Worm (Caenorhabditis elegans) whole organism, L4 larva: ENCODE measurements around the gene tsfm-1.

ENCODE experiments used
- D1046.2 ChIP-seq: fragments of 200-800 bp; sonication (Bioruptor generic); IDR thresholded peaks from 2 replicates; pipeline ENCODE4 v1.3.6; 2022; ENCODE audit warnings: missing genetic modification characterization, missing compliant biosample characterization
- F10B5.3 ChIP-seq: sonication (generic microtip); optimal IDR thresholded peaks from 2 replicates; lab custom pipeline; 2016; ENCODE audit warnings: mild to moderate bottlenecking, missing genetic modification characterization, missing compliant biosample characterization
- F26F4.8 ChIP-seq: fragments of 200-800 bp; sonication (Bioruptor generic); conservative IDR thresholded peaks from 2 replicates; pipeline ENCODE4 v1.3.6; 2022; ENCODE audit warnings: missing genetic modification characterization, missing compliant biosample characterization
- F44E2.7 ChIP-seq: fragments of 200-800 bp; sonication (Bioruptor generic); IDR thresholded peaks from 2 replicates; pipeline ENCODE4 v2.1.2; 2022; ENCODE audit warnings: missing genetic modification characterization, missing compliant biosample characterization
- Y105C5A.15 ChIP-seq: fragments of 200-800 bp; sonication (Bioruptor generic); IDR thresholded peaks from 2 replicates; pipeline ENCODE4 v1.3.6; 2022; ENCODE audit warnings: missing genetic modification characterization, missing compliant biosample characterization
- Y5F2A.4 ChIP-seq: fragments of 200-800 bp; sonication (Bioruptor generic); optimal IDR thresholded peaks from 2 replicates; lab custom pipeline; 2018; ENCODE audit warnings: mild to moderate bottlenecking, missing genetic modification characterization, missing compliant biosample characterization
- Y75B8A.6 ChIP-seq: fragments of 200-800 bp; sonication (Bioruptor generic); IDR thresholded peaks from 2 replicates; pipeline ENCODE4 v1.3.6; 2022; ENCODE audit warnings: missing genetic modification reagents, missing genetic modification characterization, missing compliant biosample characterization
- aha-1 ChIP-seq: fragments of 150-350 bp; peaks from one replicate; lab custom pipeline; 2014; ENCODE audit warnings: missing biosample characterization, missing genetic modification characterization
- attf-4 ChIP-seq: sonication (generic microtip); optimal IDR thresholded peaks from 3 replicates; lab custom pipeline; 2017; ENCODE audit warnings: missing biosample characterization, missing genetic modification characterization
- ceh-62 ChIP-seq: sonication (generic microtip); optimal IDR thresholded peaks from 2 replicates; lab custom pipeline; 2017; ENCODE audit warnings: missing biosample characterization, missing genetic modification characterization
- cey-2 ChIP-seq: sonication (generic microtip); optimal IDR thresholded peaks from 3 replicates; lab custom pipeline; 2017; ENCODE audit warnings: missing genetic modification characterization, mild to moderate bottlenecking, missing compliant biosample characterization, antibody characterized with exemption, borderline replicate concordance; ENCODE audit not compliant: insufficient read depth
- daf-12 ChIP-seq: fragments of 150-350 bp; optimal IDR thresholded peaks from 2 replicates; lab custom pipeline; 2014; ENCODE audit warnings: missing biosample characterization, missing genetic modification reagents, missing genetic modification characterization
- daf-16 ChIP-seq, 3 experiments: sonication (generic microtip); optimal IDR thresholded peaks; 2 replicates each; lab custom pipeline; 2016 to 2017; ENCODE audit warnings: missing genetic modification characterization in 3 of 3, missing genetic modification reagents in 3 of 3, mild to moderate bottlenecking in 2 of 3, missing compliant biosample characterization in 2 of 3, missing biosample characterization in 1 of 3, moderate library complexity in 1 of 3
- dmd-9 ChIP-seq: fragments of 200-800 bp; sonication (Bioruptor generic); IDR thresholded peaks from 2 replicates; pipeline ENCODE4 v1.3.6; 2022; ENCODE audit warnings: missing genetic modification reagents, missing genetic modification characterization, missing compliant biosample characterization
- dve-1 ChIP-seq: sonication (generic microtip); optimal IDR thresholded peaks from 2 replicates; lab custom pipeline; 2017; ENCODE audit warnings: antibody characterized with exemption, mild to moderate bottlenecking, missing genetic modification characterization, missing compliant biosample characterization; ENCODE audit not compliant: insufficient read depth
- egl-27 ChIP-seq: sonication (generic microtip); optimal IDR thresholded peaks from 3 replicates; lab custom pipeline; 2017; ENCODE audit warnings: missing biosample characterization, missing genetic modification reagents, missing genetic modification characterization
- fos-1 ChIP-seq: fragments of 150-350 bp; optimal IDR thresholded peaks from 2 replicates; lab custom pipeline; 2014; ENCODE audit warnings: missing biosample characterization, missing genetic modification characterization
- hlh-11 ChIP-seq: fragments of 200-800 bp; sonication (Bioruptor generic); optimal IDR thresholded peaks from 2 replicates; lab custom pipeline; 2018; ENCODE audit warnings: mild to moderate bottlenecking, missing genetic modification characterization, missing compliant biosample characterization
- hlh-30 ChIP-seq: sonication (generic microtip); optimal IDR thresholded peaks from 2 replicates; lab custom pipeline; 2017; ENCODE audit warnings: antibody characterized with exemption, mild to moderate bottlenecking, missing genetic modification characterization, missing compliant biosample characterization; ENCODE audit not compliant: insufficient read depth
- hmg-1.1 ChIP-seq: fragments of 200-800 bp; sonication (Bioruptor generic); IDR thresholded peaks from 2 replicates; pipeline ENCODE4 v1.3.6; 2022; ENCODE audit warnings: missing genetic modification reagents, missing genetic modification characterization, missing compliant biosample characterization
- lim-7 ChIP-seq: fragments of 200-800 bp; sonication (Bioruptor generic); IDR thresholded peaks from 2 replicates; pipeline ENCODE4 v1.3.6; 2022; ENCODE audit warnings: missing genetic modification characterization, missing compliant biosample characterization
- lsy-2 ChIP-seq, 2 experiments: fragments of 150-350 bp in 1 of 2; sonication (generic microtip) in 1 of 2; optimal IDR thresholded peaks; 2 replicates each; lab custom pipeline; 2014 to 2017; ENCODE audit warnings: missing biosample characterization in 2 of 2, missing genetic modification characterization in 2 of 2
- mdl-1 ChIP-seq, 2 experiments: fragments of 150-350 bp in 1 of 2; sonication (generic microtip) in 1 of 2; optimal IDR thresholded peaks; 2 replicates each; lab custom pipeline; 2014 to 2017; ENCODE audit warnings: missing biosample characterization in 2 of 2, missing genetic modification characterization in 2 of 2
- mdt-29 ChIP-seq: fragments of 200-800 bp; sonication (Bioruptor generic); IDR thresholded peaks from 2 replicates; pipeline ENCODE4 v1.3.6; 2022; ENCODE audit warnings: missing genetic modification reagents, missing genetic modification characterization, missing compliant biosample characterization
- mep-1 ChIP-seq: fragments of 150-350 bp; sonication (generic microtip); optimal IDR thresholded peaks from 3 replicates; lab custom pipeline; 2014; ENCODE audit warnings: missing biosample characterization, missing genetic modification characterization
- mes-2 ChIP-seq: sonication (generic microtip); optimal IDR thresholded peaks from 2 replicates; lab custom pipeline; 2016; ENCODE audit warnings: missing genotype, mild to moderate bottlenecking, missing genetic modification characterization, missing compliant biosample characterization; ENCODE audit not compliant: poor library complexity, severe bottlenecking
- mxl-2 ChIP-seq: fragments of 200-800 bp; sonication (Bioruptor generic); conservative IDR thresholded peaks from 2 replicates; pipeline ENCODE4 v1.3.6; 2022; ENCODE audit warnings: missing genetic modification reagents, missing genetic modification characterization, missing compliant biosample characterization
- mxl-3 ChIP-seq: fragments of 200-800 bp; sonication (Bioruptor generic); optimal IDR thresholded peaks from 2 replicates; lab custom pipeline; 2018; ENCODE audit warnings: mild to moderate bottlenecking, missing genetic modification characterization, missing compliant biosample characterization
- nhr-10 ChIP-seq: fragments of 150-350 bp; optimal IDR thresholded peaks from 2 replicates; lab custom pipeline; 2014; ENCODE audit warnings: missing biosample characterization, missing genetic modification characterization
- nhr-11 ChIP-seq: fragments of 150-350 bp; optimal IDR thresholded peaks from 2 replicates; lab custom pipeline; 2014; ENCODE audit warnings: missing biosample characterization, missing genetic modification characterization
- nhr-237 ChIP-seq: sonication (generic microtip); optimal IDR thresholded peaks from 2 replicates; lab custom pipeline; 2017; ENCODE audit warnings: missing biosample characterization, missing genetic modification characterization
- nhr-25 ChIP-seq: sonication (generic microtip); optimal IDR thresholded peaks from 2 replicates; lab custom pipeline; 2017; ENCODE audit warnings: missing genetic modification characterization, mild to moderate bottlenecking, missing compliant biosample characterization, antibody characterized with exemption, moderate library complexity, borderline replicate concordance; ENCODE audit not compliant: insufficient read depth
- nhr-28 ChIP-seq: fragments of 150-350 bp; optimal IDR thresholded peaks from 2 replicates; lab custom pipeline; 2014; ENCODE audit warnings: missing biosample characterization, missing genetic modification characterization
- nhr-42 ChIP-seq: fragments of 200-800 bp; sonication (Bioruptor generic); IDR thresholded peaks from 2 replicates; pipeline ENCODE4 v1.3.6; 2022; ENCODE audit warnings: missing genetic modification characterization, missing compliant biosample characterization
- nhr-6 ChIP-seq: fragments of 150-350 bp; optimal IDR thresholded peaks from 2 replicates; lab custom pipeline; 2014; ENCODE audit warnings: missing biosample characterization, missing genetic modification characterization
- php-3 ChIP-seq: fragments of 200-800 bp; sonication (Bioruptor generic); IDR thresholded peaks from 2 replicates; pipeline ENCODE4 v1.3.6; 2022; ENCODE audit warnings: missing genetic modification reagents, missing genetic modification characterization, missing compliant biosample characterization
- pqm-1 ChIP-seq: sonication (generic microtip); optimal IDR thresholded peaks from 2 replicates; lab custom pipeline; 2017; ENCODE audit warnings: missing biosample characterization, missing genetic modification characterization
- sdz-12 ChIP-seq: fragments of 200-800 bp; sonication (Bioruptor generic); optimal IDR thresholded peaks from 2 replicates; lab custom pipeline; 2018; ENCODE audit warnings: mild to moderate bottlenecking, missing genetic modification characterization, missing compliant biosample characterization
- skn-1 ChIP-seq: fragments of 150-350 bp; optimal IDR thresholded peaks from 2 replicates; lab custom pipeline; 2014; ENCODE audit warnings: missing biosample characterization, missing genetic modification characterization
- snpc-4 ChIP-seq: fragments of 150-350 bp; optimal IDR thresholded peaks from 2 replicates; lab custom pipeline; 2014; ENCODE audit warnings: missing biosample characterization, missing genetic modification characterization
- tra-1 ChIP-seq: fragments of 200-800 bp; sonication (Bioruptor generic); IDR thresholded peaks from 2 replicates; pipeline ENCODE4 v1.3.6; 2022; ENCODE audit warnings: missing genetic modification reagents, missing genetic modification characterization, missing compliant biosample characterization
- unc-62 ChIP-seq, 3 experiments: fragments of 150-350 bp in 1 of 3; sonication (generic microtip); optimal IDR thresholded peaks in 2 of 3; peaks in 1 of 3; 1 replicate in 1 of 3; 2 replicates in 2 of 3; lab custom pipeline; 2014 to 2017; ENCODE audit warnings: missing biosample characterization in 3 of 3, missing genetic modification characterization in 3 of 3, missing genetic modification reagents in 3 of 3, missing genotype in 1 of 3
- zip-2 ChIP-seq: fragments of 150-350 bp; optimal IDR thresholded peaks from 2 replicates; lab custom pipeline; 2014; ENCODE audit warnings: missing biosample characterization, missing genetic modification characterization

The tsfm-1 gene

DNA sequence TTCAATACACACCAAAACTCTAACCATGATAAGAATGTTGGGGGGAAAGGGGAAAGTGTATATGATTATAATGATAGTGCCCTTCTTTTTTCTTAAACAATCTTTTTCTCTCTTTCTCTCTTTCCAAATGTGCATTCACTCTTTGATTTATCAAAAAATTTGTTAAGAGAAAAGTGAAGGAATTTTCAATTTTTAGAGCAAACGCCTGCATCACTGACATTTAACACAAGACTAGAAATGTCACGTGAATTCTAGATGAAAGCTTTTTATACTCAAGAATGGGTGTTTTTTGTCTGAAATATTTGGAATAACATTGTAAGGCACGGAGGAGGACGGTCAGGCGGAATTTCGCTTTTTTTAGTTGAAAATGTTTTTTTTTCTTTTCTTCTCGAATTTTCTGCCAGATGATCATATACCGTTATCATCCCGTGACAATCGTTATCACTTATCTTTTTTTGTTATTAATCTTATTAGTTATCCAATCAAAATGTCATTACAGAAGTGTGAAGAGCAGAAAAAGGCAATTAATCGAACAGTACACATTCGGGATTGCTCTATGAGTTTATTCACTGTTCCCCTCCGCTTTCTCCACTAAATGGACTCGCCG lies 30.7 kb upstream of the tsfm-1 start, which contains the start of the genes frm-7 and F55C5.17 (continued):
- TF ChIP-seq mdt-29 (peak; percentile 64), hlh-30 (peak; percentile 84)

DNA sequence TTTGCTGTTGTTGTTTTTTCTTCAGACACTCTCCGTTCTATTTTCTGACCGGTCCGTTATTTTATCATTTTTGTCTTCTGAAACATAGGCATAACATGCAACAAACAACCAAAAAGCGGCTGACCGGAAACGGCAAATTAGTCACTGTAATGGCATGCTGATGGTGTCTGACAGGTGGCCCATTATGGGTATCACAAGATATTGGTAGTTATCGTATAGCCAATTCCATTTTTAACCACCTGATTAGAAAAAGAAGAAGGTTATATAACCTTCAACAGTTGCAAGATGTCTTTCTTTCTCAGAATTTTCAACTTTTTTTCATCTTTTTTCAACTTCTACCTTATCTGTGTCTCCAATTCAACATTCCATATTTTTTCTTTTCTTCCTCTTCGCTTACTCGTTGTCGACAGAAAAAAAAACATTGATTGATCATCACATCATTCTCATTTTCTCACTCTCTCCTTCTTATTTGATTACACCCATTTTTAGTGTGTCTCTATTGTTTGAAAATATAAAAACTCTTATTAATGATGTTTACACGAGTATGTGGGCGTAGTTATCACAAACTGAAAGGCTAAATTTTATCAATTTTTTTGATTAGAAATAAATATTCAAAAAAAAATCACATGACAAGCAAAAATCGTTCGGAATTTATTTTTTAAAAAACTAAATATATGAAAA lies 29.6 kb upstream of the tsfm-1 start:
- TF ChIP-seq hlh-30 (peak; percentile 53), skn-1 (tag; lab: Kevin White, UChicago) (no peak), pqm-1 (tag; lab: Kevin White, UChicago) (peak; percentile 53), nhr-25 (tag; lab: Kevin White, UChicago) (no peak), daf-16 (GFP tag; optimal IDR thresholded peaks at IDR 0.05; lab: Kevin White, UChicago) (no peak), daf-16 (tag; optimal IDR thresholded peaks at IDR 0.05; lab: Kevin White, UChicago) (peak; percentile 90), nhr-6 (tag; lab: Kevin White, UChicago) (peak; percentile 64), nhr-28 (peak; percentile 48), cey-2 (peak; percentile 64), mdt-29 (no peak), mep-1 (peak; percentile 32), D1046.2 (GFP tag; lab: Robert Waterston, UW) (no peak), unc-62 (GFP tag; optimal IDR thresholded peaks at IDR 0.05 in 1 of 2; lab: Kevin White, UChicago) (peak in 1 of 2 experiments; percentile 85), unc-62 (tag; optimal IDR thresholded peaks at IDR 0.05; lab: Kevin White, UChicago) (no peak), lsy-2 (tag; optimal IDR thresholded peaks at IDR 0.05; lab: Kevin White, UChicago) (peak in 1 of 2 experiments; percentile 31), dve-1 (tag; lab: Kevin White, UChicago) (peak; percentile 70)
- TF ChIP-seq, all 104 proteins: peak for 10

DNA sequence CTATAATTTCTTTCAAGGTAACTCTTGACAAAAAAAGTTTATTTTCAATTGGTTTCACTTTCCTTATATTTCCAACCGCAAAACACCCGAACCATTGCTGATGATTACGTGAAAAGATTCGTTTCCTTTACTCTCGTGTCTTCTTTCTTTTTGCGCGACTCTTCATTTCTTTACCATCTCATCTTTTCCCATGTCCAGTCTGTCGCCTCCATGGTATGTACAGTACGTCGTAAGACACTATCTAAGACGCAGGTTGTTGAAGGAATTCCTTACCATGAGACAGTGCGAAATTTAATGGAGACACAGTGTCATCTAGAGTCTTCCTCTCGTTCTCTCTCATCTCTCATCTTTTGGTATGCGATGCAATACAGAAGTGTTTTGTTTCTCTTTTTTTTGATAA lies 28.8 kb upstream of the tsfm-1 start:
- TF ChIP-seq nhr-28, result peak; percentile 81
- TF ChIP-seq daf-12 (tag; lab: Kevin White, UChicago), result no peak
- no peak for TF ChIP-seq egl-27 (tag; lab: Kevin White, UChicago)
- TF ChIP-seq mxl-2 (GFP tag; lab: Robert Waterston, UW), result no peak
- peak; percentile 65 for TF ChIP-seq mes-2 (tag; lab: Kevin White, UChicago)
- TF ChIP-seq sdz-12 (GFP tag; lab: Kevin White, UChicago), result no peak
- peak in 1 of 2 experiments; percentile 95 for TF ChIP-seq unc-62 (GFP tag; optimal IDR thresholded peaks at IDR 0.05 in 1 of 2; lab: Kevin White, UChicago)
- TF ChIP-seq unc-62 (tag; optimal IDR thresholded peaks at IDR 0.05; lab: Kevin White, UChicago), result no peak
- TF ChIP-seq lim-7 (GFP tag; lab: Robert Waterston, UW), result no peak
- no peak for TF ChIP-seq nhr-42
- TF ChIP-seq php-3 (GFP tag; lab: Robert Waterston, UW), result no peak
- no peak for TF ChIP-seq ceh-62 (tag; lab: Kevin White, UChicago)
- TF ChIP-seq hmg-1.1 (GFP tag; lab: Robert Waterston, UW), result peak; percentile 67
- TF ChIP-seq F10B5.3, result no peak
- no peak for TF ChIP-seq F44E2.7 (GFP tag; lab: Robert Waterston, UW)
- TF ChIP-seq nhr-237 (tag; lab: Kevin White, UChicago), result no peak
- TF ChIP-seq aha-1 (tag; lab: Kevin White, UChicago), result peak; percentile 92
- TF ChIP-seq mxl-3 (GFP tag; lab: Kevin White, UChicago), result peak; percentile 58
- no peak for TF ChIP-seq snpc-4 (tag; lab: Kevin White, UChicago)
- no peak for TF ChIP-seq Y5F2A.4 (GFP tag; lab: Kevin White, UChicago)
- peak; percentile 84 for TF ChIP-seq hlh-11 (tag; lab: Kevin White, UChicago)
- no peak for TF ChIP-seq Y75B8A.6 (GFP tag; lab: Robert Waterston, UW)
- TF ChIP-seq nhr-10 (tag; lab: Kevin White, UChicago), result no peak
- peak; percentile 42; the same call in 1 of the 2 replicates for TF ChIP-seq tra-1
- TF ChIP-seq fos-1, result no peak
- TF ChIP-seq dmd-9, result no peak
- no peak for TF ChIP-seq zip-2 (tag; lab: Kevin White, UChicago)
- no peak for TF ChIP-seq nhr-11 (tag; lab: Kevin White, UChicago)
- peak; percentile 46 for TF ChIP-seq cey-2
- TF ChIP-seq attf-4 (tag; lab: Kevin White, UChicago), result no peak
- peak in 1 of 2 experiments; percentile 84 for TF ChIP-seq mdl-1 (tag; optimal IDR thresholded peaks at IDR 0.05; lab: Kevin White, UChicago)
- TF ChIP-seq mep-1, result peak; percentile 80
- no peak for TF ChIP-seq Y105C5A.15
- peak; percentile 32 for TF ChIP-seq pqm-1 (tag; lab: Kevin White, UChicago)
- TF ChIP-seq F26F4.8, result no peak
- TF ChIP-seq hlh-30, result peak; percentile 94
